Worm (Caenorhabditis elegans): ENCODE data around the gene hgrs-1.

ce11 chrIV:8232428-8232827 lies 26.6 kb upstream of the hgrs-1 start:
- TF ChIP-seq dao-5 (tag; optimal IDR thresholded peaks at IDR 0.05), result no peak
- TF ChIP-seq W03F9.2 (tag; optimal IDR thresholded peaks at IDR 0.05), result no peak
